Worm (Caenorhabditis elegans) whole organism, L2 larva: ENCODE results near the gene math-14.
A peak's percentile ranks its signal among the peaks of the same experiment; 100 is the strongest.
"Not testable (repeated sequence)": the region's sequence is repeated elsewhere in the genome, so short reads cannot be mapped to it uniquely, and the experiment has no call there.

Experiments used
- C34F6.9 ChIP-seq: fragments of 150-350 bp; optimal IDR thresholded peaks from 2 replicates; lab custom pipeline; 2014; ENCODE audit warnings: missing biosample characterization, missing genetic modification characterization
- F13H6.1 ChIP-seq: sonication (generic microtip); optimal IDR thresholded peaks from 2 replicates; lab custom pipeline; 2016; ENCODE audit warnings: missing genetic modification characterization, missing compliant biosample characterization
- Y55F3AM.14 ChIP-seq: fragments of 200-800 bp; sonication (Bioruptor generic); optimal IDR thresholded peaks from 2 replicates; lab custom pipeline; 2018; ENCODE audit warnings: mild to moderate bottlenecking, missing genetic modification characterization, missing compliant biosample characterization
- ZK546.5 ChIP-seq: sonication (generic microtip); optimal IDR thresholded peaks from 2 replicates; lab custom pipeline; 2017; ENCODE audit warnings: missing biosample characterization, missing genetic modification characterization
- alr-1 ChIP-seq: fragments of 150-350 bp; optimal IDR thresholded peaks from 2 replicates; lab custom pipeline; 2014; ENCODE audit warnings: missing biosample characterization, missing genetic modification characterization
- blmp-1 ChIP-seq: sonication (generic microtip); optimal IDR thresholded peaks from 2 replicates; lab custom pipeline; 2017; ENCODE audit warnings: missing genetic modification characterization, mild to moderate bottlenecking, missing compliant biosample characterization, antibody characterized with exemption, moderate library complexity; ENCODE audit not compliant: insufficient read depth
- ceh-16 ChIP-seq: fragments of 150-350 bp; optimal IDR thresholded peaks from 2 replicates; lab custom pipeline; 2014; ENCODE audit warnings: missing biosample characterization, missing genetic modification characterization
- ceh-82 ChIP-seq: fragments of 150-350 bp; optimal IDR thresholded peaks from 2 replicates; lab custom pipeline; 2014; ENCODE audit warnings: missing biosample characterization, missing genetic modification characterization
- crh-2 ChIP-seq: sonication (generic microtip); optimal IDR thresholded peaks from 2 replicates; lab custom pipeline; 2017; ENCODE audit warnings: missing biosample characterization, missing genetic modification characterization
- dmd-4 ChIP-seq: sonication (generic microtip); optimal IDR thresholded peaks from 2 replicates; lab custom pipeline; 2017; ENCODE audit warnings: missing biosample characterization, missing genetic modification characterization
- egl-27 ChIP-seq: sonication (generic microtip); optimal IDR thresholded peaks from 3 replicates; lab custom pipeline; 2017; ENCODE audit warnings: missing biosample characterization, missing genetic modification reagents, missing genetic modification characterization
- fos-1 ChIP-seq: fragments of 150-350 bp; optimal IDR thresholded peaks from 2 replicates; lab custom pipeline; 2014; ENCODE audit warnings: missing biosample characterization, missing genetic modification characterization
- lin-11 ChIP-seq: fragments of 150-350 bp; sonication (generic microtip); optimal IDR thresholded peaks from 2 replicates; lab custom pipeline; 2014; ENCODE audit warnings: missing biosample characterization, missing genetic modification characterization, inconsistent platforms, mixed read lengths
- lin-39 ChIP-seq: fragments of 150-350 bp; optimal IDR thresholded peaks from 2 replicates; lab custom pipeline; 2014; ENCODE audit warnings: missing biosample characterization, missing genetic modification reagents, missing genetic modification characterization
- lsy-2 ChIP-seq, 2 experiments: fragments of 150-350 bp in 1 of 2; sonication (generic microtip) in 1 of 2; optimal IDR thresholded peaks; 2 replicates each; lab custom pipeline; 2014 to 2017; ENCODE audit warnings: missing biosample characterization in 2 of 2, missing genetic modification characterization in 2 of 2
- mab-5 ChIP-seq: fragments of 150-350 bp; optimal IDR thresholded peaks from 2 replicates; lab custom pipeline; 2014; ENCODE audit warnings: missing biosample characterization, missing genetic modification characterization
- mbf-1 ChIP-seq: sonication (generic microtip); optimal IDR thresholded peaks from 2 replicates; lab custom pipeline; 2017; ENCODE audit warnings: missing biosample characterization, missing genetic modification characterization
- nhr-10 ChIP-seq: sonication (generic microtip); optimal IDR thresholded peaks from 2 replicates; lab custom pipeline; 2017; ENCODE audit warnings: missing biosample characterization, missing genetic modification characterization
- nhr-21 ChIP-seq: fragments of 150-350 bp; optimal IDR thresholded peaks from 2 replicates; lab custom pipeline; 2014; ENCODE audit warnings: missing biosample characterization, missing genetic modification characterization
- nhr-23 ChIP-seq: fragments of 150-350 bp; optimal IDR thresholded peaks from 2 replicates; lab custom pipeline; 2014; ENCODE audit warnings: missing biosample characterization, missing genetic modification reagents, missing genetic modification characterization
- nhr-25 ChIP-seq: fragments of 150-350 bp; sonication (generic microtip); optimal IDR thresholded peaks from 3 replicates; lab custom pipeline; 2014; ENCODE audit warnings: missing biosample characterization, missing genetic modification characterization
- nhr-6 ChIP-seq: fragments of 150-350 bp; optimal IDR thresholded peaks from 2 replicates; lab custom pipeline; 2014; ENCODE audit warnings: missing biosample characterization, missing genetic modification characterization
- sem-4 ChIP-seq: fragments of 150-350 bp; optimal IDR thresholded peaks from 2 replicates; lab custom pipeline; 2014; ENCODE audit warnings: missing biosample characterization, missing genetic modification reagents, missing genetic modification characterization
- skn-1 ChIP-seq: sonication (generic microtip); optimal IDR thresholded peaks from 2 replicates; lab custom pipeline; 2017; ENCODE audit warnings: missing biosample characterization, missing genetic modification characterization
- unc-55 ChIP-seq: fragments of 150-350 bp; sonication (generic microtip); optimal IDR thresholded peaks from 3 replicates; lab custom pipeline; 2014; ENCODE audit warnings: missing biosample characterization, missing genetic modification reagents, missing genetic modification characterization
- unc-62 ChIP-seq: fragments of 150-350 bp; optimal IDR thresholded peaks from 2 replicates; lab custom pipeline; 2014; ENCODE audit warnings: missing biosample characterization, missing genetic modification reagents, missing genetic modification characterization
- ztf-11 ChIP-seq: sonication (generic microtip); optimal IDR thresholded peaks from 2 replicates; lab custom pipeline; 2017; ENCODE audit warnings: missing biosample characterization, missing genetic modification characterization
- ztf-4 ChIP-seq: fragments of 150-350 bp; optimal IDR thresholded peaks from 2 replicates; lab custom pipeline; 2014; ENCODE audit warnings: missing biosample characterization, missing genetic modification characterization

The math-14 gene

ce11 chrII:1854094-1854493, 15.1 kb upstream of the math-14 start, which contains the start of gene fbxb-95:
TSS of gene fbxb-95 (plus strand) at chrII:1854394.
- TF ChIP-seq C34F6.9 (tag; lab: Kevin White, UChicago); sem-4; skn-1 (tag; lab: Kevin White, UChicago): not testable (repeated sequence)

DNA sequence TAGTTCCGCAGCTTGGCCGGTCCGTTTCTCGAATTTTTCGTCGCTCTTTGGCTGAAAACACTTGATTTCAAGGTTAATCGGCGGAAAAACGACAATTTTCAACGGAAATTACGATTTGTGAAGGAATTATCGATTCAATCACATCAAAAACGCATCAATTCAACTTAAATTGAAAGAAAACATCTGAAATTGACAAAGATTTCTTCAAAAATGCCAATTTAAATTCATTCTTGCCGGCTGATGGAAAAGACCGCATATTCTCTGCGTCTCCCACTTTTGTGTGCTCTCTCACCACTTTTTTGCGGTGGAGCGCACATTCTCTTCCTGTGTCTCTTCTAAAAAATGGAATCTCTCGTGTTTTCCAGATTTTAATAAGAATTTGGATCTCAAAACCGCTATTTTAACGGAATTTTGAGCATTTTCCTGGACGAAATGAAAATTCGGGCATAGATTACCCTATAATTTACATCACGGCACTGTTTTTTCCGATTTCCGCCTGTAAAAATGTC, 7.9 kb upstream of the math-14 start, which contains the start of gene C16C4.18:
Gene C16C4.18, minus strand, starts transcription at position 51 of the 509 bp plus-strand sequence.
- not testable (repeated sequence) for TF ChIP-seq fos-1; alr-1 (tag; lab: Kevin White, UChicago); blmp-1 (tag; lab: Kevin White, UChicago)

DNA sequence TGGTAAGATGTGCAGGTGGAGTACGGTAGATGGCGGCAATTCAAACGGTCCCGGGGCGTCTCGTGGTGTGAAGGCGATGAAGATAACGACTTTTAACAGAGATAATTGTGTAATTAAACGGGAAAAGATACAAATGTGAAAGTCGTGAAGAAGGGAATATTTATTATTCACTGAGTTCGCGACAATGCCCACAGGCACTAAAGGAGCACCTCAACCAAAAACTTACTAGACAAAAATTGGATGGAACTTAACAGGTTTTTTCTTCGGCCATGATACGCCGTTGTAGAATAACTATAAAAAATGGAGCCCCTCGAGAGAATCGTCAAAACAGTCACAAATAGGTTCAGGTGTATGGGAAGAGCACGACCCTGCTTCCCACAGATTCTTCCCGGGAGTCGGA, 6.9 kb upstream of the math-14 start, which contains the start of gene fbxb-98:
Gene fbxb-98, plus strand, starts transcription at position 301 of the 400 bp plus-strand sequence.
- not testable (repeated sequence) for TF ChIP-seq F13H6.1, nhr-10, ztf-4 (tag; lab: Kevin White, UChicago)

- TF ChIP-seq lin-11 (tag; lab: Kevin White, UChicago) (no peak), blmp-1 (tag; lab: Kevin White, UChicago) (no peak)
- TF ChIP-seq, all 48 proteins: peak for 0
These were observed 4.9 kb upstream of the math-14 start, which contains the start of gene C16C4.17 for ce11 chrII:1864278-1864677. TSS of gene C16C4.17 (plus strand) at chrII:1864578.

ce11 chrII:1865683-1866431, 3.4 kb upstream of the math-14 start, which contains the start of gene math-15:
TSS of gene math-15 (plus strand) at chrII:1866381.
- TF ChIP-seq ceh-82 (tag; lab: Kevin White, UChicago) (no peak), ceh-16 (no peak), fos-1 (peak; percentile 50), unc-62 (no peak), nhr-23 (no peak), nhr-21 (tag; lab: Kevin White, UChicago) (no peak), dmd-4 (tag; lab: Kevin White, UChicago) (no peak), lsy-2 (tag; optimal IDR thresholded peaks at IDR 0.05; lab: Kevin White, UChicago) (no peak)

- peak; percentile 24 for TF ChIP-seq fos-1
- TF ChIP-seq mbf-1: no peak
- TF ChIP-seq crh-2 (tag; lab: Kevin White, UChicago): peak; percentile 7
These were observed 1.8 kb downstream of the math-14 start, which contains the start of gene math-10 for ce11 chrII:1870875-1871592. TSS of gene math-10 (plus strand) at chrII:1871542.

- no peak for TF ChIP-seq nhr-21 (tag; lab: Kevin White, UChicago)
- no peak for TF ChIP-seq sem-4
- no peak for TF ChIP-seq lin-39 (tag; lab: Kevin White, UChicago)
- no peak for TF ChIP-seq ztf-11 (tag; lab: Kevin White, UChicago)
- TF ChIP-seq Y55F3AM.14: no peak
- TF ChIP-seq unc-62: no peak
- TF ChIP-seq ZK546.5 (tag; lab: Kevin White, UChicago): no peak
- no peak for TF ChIP-seq nhr-6 (tag; lab: Kevin White, UChicago)
- TF ChIP-seq crh-2 (tag; lab: Kevin White, UChicago): no peak
- no peak for TF ChIP-seq blmp-1 (tag; lab: Kevin White, UChicago)
- TF ChIP-seq nhr-23: no peak
- TF ChIP-seq nhr-25 (tag; lab: Kevin White, UChicago): no peak
- TF ChIP-seq unc-55 (GFP tag; lab: Kevin White, UChicago): no peak
- no peak for TF ChIP-seq mab-5 (tag; lab: Kevin White, UChicago)
- no peak for TF ChIP-seq lsy-2 (tag; optimal IDR thresholded peaks at IDR 0.05; lab: Kevin White, UChicago)
- TF ChIP-seq egl-27 (tag; lab: Kevin White, UChicago): no peak
- TF ChIP-seq F13H6.1 (tag; lab: Kevin White, UChicago): no peak
- TF ChIP-seq, all 48 proteins: peak for 0
These were observed 6.4 kb downstream of the math-14 start, which contains the start of gene math-13 for ce11 chrII:1875658-1876057. TSS of gene math-13 (plus strand) at chrII:1875958.
